Fruit fly (Drosophila melanogaster) whole organism, embryonic: ENCODE data around the gene p24-2.

Experiments used
- CG13287 ChIP-seq: fragments of 200-800 bp; sonication (Bioruptor generic); IDR thresholded peaks from 2 replicates; pipeline ENCODE4 v1.3.6; 2022; ENCODE audit warnings: missing biosample characterization, missing genetic modification characterization; ENCODE audit not compliant: partially characterized antibody
- CG14965 ChIP-seq: fragments of 200-800 bp; sonication (Bioruptor generic); optimal IDR thresholded peaks from 2 replicates; lab custom pipeline; 2016; ENCODE audit warnings: missing biosample characterization, missing genetic modification characterization, borderline replicate concordance
- Hsf ChIP-seq: fragments of 200-800 bp; sonication (Bioruptor generic); optimal IDR thresholded peaks from 3 replicates; lab custom pipeline; 2016; ENCODE audit warnings: missing biosample characterization, missing genetic modification characterization
- gcm ChIP-seq: fragments of 200-800 bp; sonication (Bioruptor generic); optimal IDR thresholded peaks from 2 replicates; lab custom pipeline; 2019; ENCODE audit warnings: missing biosample characterization, mild to moderate bottlenecking, missing genetic modification characterization, moderate library complexity
- hth ChIP-seq: fragments of >200 bp; optimal IDR thresholded peaks from 2 replicates; lab custom pipeline; 2017; ENCODE audit warnings: inconsistent platforms

DNA sequence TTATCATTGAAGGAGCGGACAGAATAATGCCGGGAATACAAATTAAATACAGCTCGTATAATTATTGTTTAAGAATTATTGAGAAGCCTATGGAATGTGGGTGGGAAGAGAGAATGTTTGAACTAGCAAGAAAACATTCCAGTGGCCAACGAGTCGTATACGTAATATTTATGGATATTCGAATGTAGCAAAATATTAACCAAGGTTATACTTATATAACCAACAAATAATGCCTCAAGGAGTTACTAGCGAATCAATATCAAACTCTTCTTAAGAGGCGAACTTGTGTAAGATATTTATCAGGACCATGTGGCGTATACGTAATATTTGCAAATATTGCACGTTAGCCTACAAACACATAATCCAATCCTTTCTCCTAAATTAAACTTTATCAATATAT, 27.2 kb downstream of the p24-2 start:
- no peak for TF ChIP-seq Hsf (GFP tag; lab: Kevin White, UChicago)
- no peak for TF ChIP-seq gcm (GFP tag; lab: Kevin White, UChicago)
- TF ChIP-seq hth (lab: Kevin White, UChicago): no peak
- TF ChIP-seq CG13287 (GFP tag; lab: Robert Waterston, UW): no peak
- no peak for TF ChIP-seq CG14965
